Worm (Caenorhabditis elegans) whole organism, L4 larva: ENCODE data around the gene rpn-9.

ENCODE experiments used
- R02D3.7 ChIP-seq: fragments of 150-350 bp; sonication (generic microtip); optimal IDR thresholded peaks from 3 replicates; lab custom pipeline; 2014; ENCODE audit warnings: missing biosample characterization, missing genetic modification characterization
- Y48G9A.11 ChIP-seq: fragments of 200-800 bp; sonication (Bioruptor generic); IDR thresholded peaks from 2 replicates; pipeline ENCODE4 v1.3.6; 2022; ENCODE audit warnings: missing genetic modification reagents, missing genetic modification characterization, missing compliant biosample characterization
- aha-1 ChIP-seq: fragments of 150-350 bp; peaks from one replicate; lab custom pipeline; 2014; ENCODE audit warnings: missing biosample characterization, missing genetic modification characterization
- attf-4 ChIP-seq: sonication (generic microtip); optimal IDR thresholded peaks from 3 replicates; lab custom pipeline; 2017; ENCODE audit warnings: missing biosample characterization, missing genetic modification characterization
- cey-2 ChIP-seq: sonication (generic microtip); optimal IDR thresholded peaks from 3 replicates; lab custom pipeline; 2017; ENCODE audit warnings: missing genetic modification characterization, mild to moderate bottlenecking, missing compliant biosample characterization, antibody characterized with exemption, borderline replicate concordance; ENCODE audit not compliant: insufficient read depth
- ctbp-1 ChIP-seq: fragments of 200-800 bp; sonication (Bioruptor generic); IDR thresholded peaks from 2 replicates; pipeline ENCODE4 v1.3.6; 2022; ENCODE audit warnings: missing genetic modification reagents, missing genetic modification characterization, missing compliant biosample characterization
- dmd-8 ChIP-seq: fragments of 200-800 bp; sonication (Bioruptor generic); IDR thresholded peaks from 2 replicates; pipeline ENCODE4 v1.3.6; 2022; ENCODE audit warnings: missing genetic modification characterization, missing compliant biosample characterization
- dve-1 ChIP-seq: sonication (generic microtip); optimal IDR thresholded peaks from 2 replicates; lab custom pipeline; 2017; ENCODE audit warnings: antibody characterized with exemption, mild to moderate bottlenecking, missing genetic modification characterization, missing compliant biosample characterization; ENCODE audit not compliant: insufficient read depth
- hlh-11 ChIP-seq: fragments of 200-800 bp; sonication (Bioruptor generic); optimal IDR thresholded peaks from 2 replicates; lab custom pipeline; 2018; ENCODE audit warnings: mild to moderate bottlenecking, missing genetic modification characterization, missing compliant biosample characterization
- hlh-30 ChIP-seq: sonication (generic microtip); optimal IDR thresholded peaks from 2 replicates; lab custom pipeline; 2017; ENCODE audit warnings: antibody characterized with exemption, mild to moderate bottlenecking, missing genetic modification characterization, missing compliant biosample characterization; ENCODE audit not compliant: insufficient read depth
- lir-3 ChIP-seq: sonication (generic microtip); optimal IDR thresholded peaks from 2 replicates; lab custom pipeline; 2016; ENCODE audit warnings: mild to moderate bottlenecking, missing genetic modification characterization, missing compliant biosample characterization
- madf-5 ChIP-seq, 2 experiments: fragments of 200-800 bp; sonication (Bioruptor generic); IDR thresholded peaks; 2 replicates each; pipeline ENCODE4 v1.3.6; 2022; ENCODE audit warnings: missing compliant biosample characterization in 2 of 2, missing genetic modification characterization in 2 of 2
- mdl-1 ChIP-seq, 2 experiments: fragments of 150-350 bp in 1 of 2; sonication (generic microtip) in 1 of 2; optimal IDR thresholded peaks; 2 replicates each; lab custom pipeline; 2014 to 2017; ENCODE audit warnings: missing biosample characterization in 2 of 2, missing genetic modification characterization in 2 of 2
- mdt-29 ChIP-seq: fragments of 200-800 bp; sonication (Bioruptor generic); IDR thresholded peaks from 2 replicates; pipeline ENCODE4 v1.3.6; 2022; ENCODE audit warnings: missing genetic modification reagents, missing genetic modification characterization, missing compliant biosample characterization
- mep-1 ChIP-seq: fragments of 150-350 bp; sonication (generic microtip); optimal IDR thresholded peaks from 3 replicates; lab custom pipeline; 2014; ENCODE audit warnings: missing biosample characterization, missing genetic modification characterization
- mes-2 ChIP-seq: sonication (generic microtip); optimal IDR thresholded peaks from 2 replicates; lab custom pipeline; 2016; ENCODE audit warnings: missing genotype, mild to moderate bottlenecking, missing genetic modification characterization, missing compliant biosample characterization; ENCODE audit not compliant: poor library complexity, severe bottlenecking
- mxl-2 ChIP-seq: fragments of 200-800 bp; sonication (Bioruptor generic); conservative IDR thresholded peaks from 2 replicates; pipeline ENCODE4 v1.3.6; 2022; ENCODE audit warnings: missing genetic modification reagents, missing genetic modification characterization, missing compliant biosample characterization
- mxl-3 ChIP-seq: fragments of 200-800 bp; sonication (Bioruptor generic); optimal IDR thresholded peaks from 2 replicates; lab custom pipeline; 2018; ENCODE audit warnings: mild to moderate bottlenecking, missing genetic modification characterization, missing compliant biosample characterization
- nhr-10 ChIP-seq: fragments of 150-350 bp; optimal IDR thresholded peaks from 2 replicates; lab custom pipeline; 2014; ENCODE audit warnings: missing biosample characterization, missing genetic modification characterization
- nhr-102 ChIP-seq: sonication (generic microtip); optimal IDR thresholded peaks from 2 replicates; lab custom pipeline; 2016; ENCODE audit warnings: mild to moderate bottlenecking, missing genetic modification characterization, moderate library complexity, missing compliant biosample characterization
- nhr-237 ChIP-seq: sonication (generic microtip); optimal IDR thresholded peaks from 2 replicates; lab custom pipeline; 2017; ENCODE audit warnings: missing biosample characterization, missing genetic modification characterization
- nhr-28 ChIP-seq: fragments of 150-350 bp; optimal IDR thresholded peaks from 2 replicates; lab custom pipeline; 2014; ENCODE audit warnings: missing biosample characterization, missing genetic modification characterization
- nhr-41 ChIP-seq: fragments of 200-800 bp; sonication (Bioruptor generic); IDR thresholded peaks from 2 replicates; pipeline ENCODE4 v1.3.6; 2022; ENCODE audit warnings: missing genetic modification reagents, missing genetic modification characterization, missing compliant biosample characterization
- php-3 ChIP-seq: fragments of 200-800 bp; sonication (Bioruptor generic); IDR thresholded peaks from 2 replicates; pipeline ENCODE4 v1.3.6; 2022; ENCODE audit warnings: missing genetic modification reagents, missing genetic modification characterization, missing compliant biosample characterization
- sdz-12 ChIP-seq: fragments of 200-800 bp; sonication (Bioruptor generic); optimal IDR thresholded peaks from 2 replicates; lab custom pipeline; 2018; ENCODE audit warnings: mild to moderate bottlenecking, missing genetic modification characterization, missing compliant biosample characterization
- set-16 ChIP-seq: fragments of 200-800 bp; sonication (Bioruptor generic); IDR thresholded peaks from 2 replicates; pipeline ENCODE4 v1.3.6; 2022; ENCODE audit warnings: missing genetic modification reagents, missing genetic modification characterization, missing compliant biosample characterization
- snpc-1.2 ChIP-seq: fragments of 200-800 bp; sonication (Bioruptor generic); IDR thresholded peaks from 2 replicates; pipeline ENCODE4 v1.3.6; 2022; ENCODE audit warnings: missing genetic modification reagents, missing genetic modification characterization, missing compliant biosample characterization
- spr-1 ChIP-seq: sonication (generic microtip); optimal IDR thresholded peaks from 2 replicates; lab custom pipeline; 2016; ENCODE audit warnings: mild to moderate bottlenecking, missing genetic modification characterization, missing compliant biosample characterization
- spr-3 ChIP-seq: fragments of 200-800 bp; sonication (Bioruptor generic); optimal IDR thresholded peaks from 2 replicates; lab custom pipeline; 2018; ENCODE audit warnings: mild to moderate bottlenecking, missing genetic modification characterization, missing compliant biosample characterization
- unc-130 ChIP-seq: sonication (generic microtip); optimal IDR thresholded peaks from 2 replicates; lab custom pipeline; 2016; ENCODE audit warnings: missing genetic modification reagents, missing genetic modification characterization, missing compliant biosample characterization
- unc-62 ChIP-seq, 3 experiments: fragments of 150-350 bp in 1 of 3; sonication (generic microtip); optimal IDR thresholded peaks in 2 of 3; peaks in 1 of 3; 1 replicate in 1 of 3; 2 replicates in 2 of 3; lab custom pipeline; 2014 to 2017; ENCODE audit warnings: missing biosample characterization in 3 of 3, missing genetic modification characterization in 3 of 3, missing genetic modification reagents in 3 of 3, missing genotype in 1 of 3
- zag-1 ChIP-seq: fragments of 150-350 bp; optimal IDR thresholded peaks from 2 replicates; lab custom pipeline; 2014; ENCODE audit warnings: missing biosample characterization, missing genetic modification characterization
- zfp-2 ChIP-seq: sonication (generic microtip); optimal IDR thresholded peaks from 2 replicates; lab custom pipeline; 2016; ENCODE audit warnings: mild to moderate bottlenecking, missing genetic modification characterization, missing compliant biosample characterization
- zip-11 ChIP-seq: fragments of 200-800 bp; sonication (Bioruptor generic); IDR thresholded peaks from 2 replicates; pipeline ENCODE4 v1.3.6; 2022; ENCODE audit warnings: missing genetic modification characterization, missing compliant biosample characterization

Gene rpn-9

DNA sequence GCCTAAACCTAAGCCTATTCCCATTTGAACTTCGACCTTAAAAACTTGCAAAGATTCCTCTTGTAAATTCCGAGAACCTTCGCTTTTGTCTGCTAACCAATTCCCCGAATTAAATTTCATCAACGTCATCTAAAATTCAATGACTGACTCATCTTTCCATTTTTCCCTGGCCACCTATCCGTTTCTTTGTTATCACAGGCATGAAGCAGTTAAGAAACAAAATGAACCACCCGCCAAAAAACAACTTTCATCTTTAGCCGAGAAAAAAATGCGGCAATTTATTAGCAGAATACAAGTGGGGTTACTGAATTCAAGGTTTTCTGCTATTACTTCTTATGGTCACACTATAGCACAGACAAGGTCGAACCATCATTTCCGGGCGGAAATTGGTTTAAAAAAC, 34.0 kb downstream of the rpn-9 start:
- TF ChIP-seq R02D3.7: no peak
- TF ChIP-seq Y48G9A.11 (GFP tag; lab: Robert Waterston, UW): no peak
- no peak for TF ChIP-seq nhr-237
- TF ChIP-seq sdz-12 (GFP tag; lab: Kevin White, UChicago): no peak
- TF ChIP-seq ctbp-1: no peak
- TF ChIP-seq mep-1 (tag; lab: Kevin White, UChicago): no peak
- TF ChIP-seq snpc-1.2 (GFP tag; lab: Robert Waterston, UW): no peak
- TF ChIP-seq nhr-102 (tag; lab: Kevin White, UChicago): no peak
- TF ChIP-seq spr-1: no peak
- no peak for TF ChIP-seq zip-11 (GFP tag; lab: Robert Waterston, UW)

DNA sequence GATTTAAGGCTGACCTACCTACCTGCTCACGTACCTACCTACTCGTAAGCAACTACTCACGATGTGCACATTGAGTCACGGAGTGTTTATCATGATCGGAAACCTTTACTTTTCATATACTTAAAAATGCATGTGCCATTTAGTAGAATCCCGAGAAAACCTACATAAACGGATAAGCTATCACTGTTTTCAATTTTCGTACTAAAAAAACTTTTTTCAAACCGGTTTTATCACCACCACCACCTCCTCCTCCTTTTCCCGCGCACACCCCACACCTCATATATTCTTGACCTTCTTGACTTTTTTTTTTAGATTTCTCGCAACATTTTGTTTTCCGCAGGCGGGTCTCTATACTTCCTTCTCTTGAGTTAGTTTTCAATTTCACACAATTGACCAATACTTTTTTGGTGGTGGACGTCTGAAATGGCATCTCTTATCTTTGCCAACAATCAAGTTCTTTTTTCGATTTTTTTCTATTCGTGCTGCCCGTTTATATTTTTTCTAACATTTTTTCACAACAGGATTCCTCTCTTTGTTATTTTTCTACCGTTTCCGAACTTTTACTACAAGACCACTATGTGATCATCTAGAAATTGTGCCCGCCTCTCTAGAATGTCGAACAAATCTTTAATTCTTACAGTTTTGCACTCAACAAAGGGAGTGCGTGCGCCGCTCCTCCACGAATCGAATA, 36.0 kb downstream of the rpn-9 start, which contains the start of gene srap-1:
srap-1 (plus strand) TSS at position 641 of the 691 bp plus-strand sequence.
- no peak for TF ChIP-seq spr-3
- peak in 1 of 2 experiments; percentile 50 for TF ChIP-seq unc-62 (GFP tag; optimal IDR thresholded peaks at IDR 0.05 in 1 of 2; lab: Kevin White, UChicago)
- TF ChIP-seq unc-62 (tag; optimal IDR thresholded peaks at IDR 0.05; lab: Kevin White, UChicago): no peak

DNA sequence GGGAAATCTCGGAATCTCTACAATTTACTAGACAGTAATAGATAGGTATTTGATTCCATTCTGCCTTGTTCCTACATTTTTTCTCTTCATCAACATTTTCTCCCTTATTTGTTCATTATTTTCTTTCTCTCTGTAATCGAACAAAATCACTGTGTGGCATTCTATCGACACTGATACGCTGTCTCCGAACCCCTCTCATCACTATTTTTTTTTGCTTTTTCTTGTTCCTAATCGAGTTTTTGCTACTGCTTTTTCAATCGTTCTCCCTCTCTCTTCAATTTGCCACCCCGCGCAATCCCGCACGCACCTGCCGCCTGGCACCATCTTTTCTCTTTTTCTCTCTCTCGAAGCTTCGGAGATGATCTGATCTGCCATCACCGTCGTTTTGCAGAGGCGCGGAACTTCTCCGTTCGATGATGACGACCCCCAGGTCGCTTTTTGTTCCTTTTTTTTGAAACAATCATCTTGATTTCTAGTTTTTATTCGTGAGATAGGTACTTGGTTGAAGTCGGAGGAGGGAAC, 38.4 kb downstream of the rpn-9 start:
- TF ChIP-seq aha-1: peak; percentile 84
- TF ChIP-seq hlh-11 (tag; lab: Kevin White, UChicago): peak; percentile 9
- TF ChIP-seq unc-62 (GFP tag; optimal IDR thresholded peaks at IDR 0.05 in 1 of 2; lab: Kevin White, UChicago): peak in 1 of 2 experiments; percentile 94
- no peak for TF ChIP-seq unc-62 (tag; optimal IDR thresholded peaks at IDR 0.05; lab: Kevin White, UChicago)
- TF ChIP-seq R02D3.7: no peak
- no peak for TF ChIP-seq cey-2
- TF ChIP-seq mdl-1 (tag; optimal IDR thresholded peaks at IDR 0.05; lab: Kevin White, UChicago): peak in 1 of 2 experiments; percentile 41
- TF ChIP-seq nhr-28 (tag; lab: Kevin White, UChicago): peak; percentile 11
- peak; percentile 24 for TF ChIP-seq mes-2 (tag; lab: Kevin White, UChicago)
- TF ChIP-seq mxl-3 (GFP tag; lab: Kevin White, UChicago): peak; percentile 22
- TF ChIP-seq mep-1 (tag; lab: Kevin White, UChicago): peak; percentile 24
- 0 out of 2 replicates have a peak, but pooled peaks have one; percentile 12 for TF ChIP-seq dmd-8 (GFP tag; lab: Robert Waterston, UW)
- TF ChIP-seq set-16 (GFP tag; lab: Robert Waterston, UW): peak; percentile 48; the same call in 1 of the 2 replicates
- peak; percentile 43 for TF ChIP-seq nhr-10 (tag; lab: Kevin White, UChicago)
- no peak for TF ChIP-seq mdt-29 (GFP tag; lab: Robert Waterston, UW)
- TF ChIP-seq, all 104 proteins: peak for 11

DNA sequence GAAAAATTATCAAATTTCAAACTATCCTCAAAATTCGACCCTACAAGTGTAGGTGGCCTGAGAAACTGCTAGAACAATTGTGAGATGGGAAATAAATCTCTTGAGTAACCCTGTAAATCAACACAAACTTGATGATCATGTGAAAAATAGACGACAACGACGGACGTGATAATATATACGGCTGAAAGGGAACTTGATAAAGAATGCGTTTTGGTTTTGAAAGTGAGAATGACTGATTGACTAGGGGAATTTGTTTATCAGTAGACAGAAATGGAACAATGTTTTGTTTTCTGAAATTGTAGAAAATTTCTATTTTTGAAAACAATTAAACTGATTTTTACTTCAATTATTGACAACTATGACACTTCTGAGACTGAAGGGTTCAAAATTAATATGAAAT, 45.2 kb downstream of the rpn-9 start:
- TF ChIP-seq zfp-2 (tag; lab: Kevin White, UChicago) (no peak), mxl-2 (GFP tag; lab: Robert Waterston, UW) (no peak), aha-1 (no peak), nhr-41 (no peak), spr-3 (no peak), unc-62 (GFP tag; optimal IDR thresholded peaks at IDR 0.05 in 1 of 2; lab: Kevin White, UChicago) (peak in 1 of 2 experiments; percentile 52), unc-62 (tag; optimal IDR thresholded peaks at IDR 0.05; lab: Kevin White, UChicago) (no peak), lir-3 (tag; lab: Kevin White, UChicago) (no peak), hlh-30 (peak; percentile 27), dve-1 (tag; lab: Kevin White, UChicago) (no peak)

DNA sequence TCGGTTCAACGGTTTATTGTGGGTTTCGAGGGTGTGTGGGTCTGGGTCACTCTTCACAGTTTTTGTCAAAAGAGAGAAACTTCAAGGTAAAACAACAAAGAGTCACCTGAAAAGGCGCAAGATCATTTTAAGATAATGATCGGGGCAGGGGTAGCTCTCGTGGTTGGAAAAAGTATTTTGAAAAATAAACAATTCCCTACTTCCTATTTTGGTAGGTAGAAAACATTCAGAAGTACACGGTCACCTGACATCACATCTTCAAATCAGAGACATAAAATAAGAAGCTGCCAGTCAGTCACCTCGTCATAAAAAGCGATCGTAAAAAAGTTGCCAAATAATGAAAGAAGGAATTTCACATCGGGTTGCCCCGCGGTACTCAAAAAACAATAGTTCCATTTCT, 46.2 kb downstream of the rpn-9 start:
- TF ChIP-seq nhr-28 (tag; lab: Kevin White, UChicago) (no peak), set-16 (GFP tag; lab: Robert Waterston, UW) (no peak), unc-130 (GFP tag; lab: Kevin White, UChicago) (no peak), madf-5 (GFP tag; IDR thresholded peaks at IDR 0.05; lab: Robert Waterston, UW) (no peak), spr-1 (no peak), attf-4 (tag; lab: Kevin White, UChicago) (no peak), zag-1 (no peak), mdl-1 (tag; optimal IDR thresholded peaks at IDR 0.05; lab: Kevin White, UChicago) (no peak), sdz-12 (GFP tag; lab: Kevin White, UChicago) (no peak), php-3 (GFP tag; lab: Robert Waterston, UW) (no peak)
